Worm (Caenorhabditis elegans): ENCODE results near the gene C45B11.2.
A peak's percentile ranks its signal among the peaks of the same experiment; 100 is the strongest.

The C45B11.2 gene

ce11 chrV:11042538-11042937, at the start of gene C45B11.2:
C45B11.2 (plus strand) TSS chrV:11042710.
- TF ChIP-seq dao-5 (tag; optimal IDR thresholded peaks at IDR 0.05) (no peak), W03F9.2 (tag; optimal IDR thresholded peaks at IDR 0.05) (no peak), him-1 (tag; optimal IDR thresholded peaks at IDR 0.05) (no peak)

DNA sequence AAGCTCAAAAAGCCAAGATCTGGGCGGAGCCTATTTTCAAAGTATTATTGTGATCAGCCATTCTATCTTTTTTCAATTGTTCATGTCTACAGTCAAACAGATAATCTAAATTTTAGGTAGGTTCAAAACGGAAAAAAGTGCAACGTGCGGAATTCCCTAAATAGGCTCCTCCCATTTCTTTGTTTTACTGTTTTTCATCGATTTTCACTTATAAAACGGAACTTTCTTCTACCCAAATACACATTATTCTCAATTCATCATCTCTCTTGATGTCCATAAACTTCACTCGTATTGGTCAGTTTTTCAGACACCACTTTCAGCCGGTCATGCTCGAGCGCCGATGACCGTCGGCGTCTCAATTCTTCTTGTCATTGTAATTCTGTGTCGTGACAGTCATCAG, 43.7 kb upstream of the C45B11.2 start, which contains the start of gene F53B7.7:
F53B7.7 (plus strand) TSS at position 301 of the 400 bp plus-strand sequence.
- TF ChIP-seq him-1 (tag; optimal IDR thresholded peaks at IDR 0.05), result no peak
- TF ChIP-seq W03F9.2 (tag; optimal IDR thresholded peaks at IDR 0.05), result no peak
- no peak for TF ChIP-seq dao-5 (tag; optimal IDR thresholded peaks at IDR 0.05)

DNA sequence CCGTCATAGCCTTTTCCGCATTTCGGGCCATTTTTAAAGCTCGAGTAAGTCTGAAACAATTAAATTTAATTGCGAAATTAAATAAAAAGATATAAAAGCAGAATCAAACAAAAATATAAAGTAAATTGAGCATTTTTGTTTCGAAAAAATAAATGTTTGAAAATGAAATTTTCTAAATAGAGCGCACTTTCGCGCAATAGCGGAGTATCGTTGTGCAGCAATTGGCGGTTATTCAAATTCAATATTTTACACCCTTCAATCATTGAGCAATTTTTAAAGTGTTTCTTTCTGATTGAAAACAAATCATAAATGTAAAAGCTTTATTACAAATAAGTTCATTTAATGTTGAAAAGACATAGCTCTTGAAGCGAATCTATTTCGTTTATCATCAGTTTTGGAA, 41.9 kb upstream of the C45B11.2 start, which contains the start of gene isy-1:
isy-1 (minus strand) TSS at position 50 of the 400 bp plus-strand sequence.
- TF ChIP-seq W03F9.2 (tag; optimal IDR thresholded peaks at IDR 0.05), result peak; percentile 59
- no peak for TF ChIP-seq him-1 (tag; optimal IDR thresholded peaks at IDR 0.05)

ce11 chrV:11002434-11002833, 40.1 kb upstream of the C45B11.2 start, which contains the start of gene F53B7.4:
F53B7.4 (minus strand) TSS chrV:11002534.
- no peak for TF ChIP-seq W03F9.2 (tag; optimal IDR thresholded peaks at IDR 0.05)
- TF ChIP-seq dao-5 (tag; optimal IDR thresholded peaks at IDR 0.05), result no peak
- TF ChIP-seq him-1 (tag; optimal IDR thresholded peaks at IDR 0.05), result no peak

DNA sequence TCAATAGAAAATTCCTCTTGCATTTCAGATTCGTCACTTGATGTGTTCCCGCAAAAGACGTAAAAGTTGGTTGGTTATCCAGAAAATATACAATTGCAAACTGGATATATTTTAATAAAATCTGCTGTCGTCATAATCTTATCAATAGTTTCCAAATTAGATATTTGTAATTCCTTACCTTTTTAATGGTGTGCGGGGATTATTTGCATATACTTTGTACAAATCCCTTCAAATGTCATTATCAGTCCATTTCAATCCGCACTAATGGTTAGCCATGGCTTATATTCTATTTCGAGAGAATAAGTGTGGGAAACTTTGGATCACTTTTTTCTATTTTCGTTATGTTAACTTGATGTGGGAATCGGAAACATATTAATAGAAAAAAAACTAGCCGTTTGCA, 38.4 kb upstream of the C45B11.2 start:
- TF ChIP-seq dao-5 (tag; optimal IDR thresholded peaks at IDR 0.05) (no peak), him-1 (tag; optimal IDR thresholded peaks at IDR 0.05) (no peak), W03F9.2 (tag; optimal IDR thresholded peaks at IDR 0.05) (no peak)

ce11 chrV:11007651-11008050, 34.9 kb upstream of the C45B11.2 start:
- no peak for TF ChIP-seq dao-5 (tag; optimal IDR thresholded peaks at IDR 0.05)

ce11 chrV:11009124-11009524, 33.4 kb upstream of the C45B11.2 start:
- TF ChIP-seq dao-5 (tag; optimal IDR thresholded peaks at IDR 0.05), result no peak
- no peak for TF ChIP-seq W03F9.2 (tag; optimal IDR thresholded peaks at IDR 0.05)
- TF ChIP-seq him-1 (tag; optimal IDR thresholded peaks at IDR 0.05), result no peak

- TF ChIP-seq dao-5 (tag; optimal IDR thresholded peaks at IDR 0.05), result no peak
- no peak for TF ChIP-seq W03F9.2 (tag; optimal IDR thresholded peaks at IDR 0.05)
- no peak for TF ChIP-seq him-1 (tag; optimal IDR thresholded peaks at IDR 0.05)
Observed at ce11 chrV:11010768-11011167, 31.7 kb upstream of the C45B11.2 start.

DNA sequence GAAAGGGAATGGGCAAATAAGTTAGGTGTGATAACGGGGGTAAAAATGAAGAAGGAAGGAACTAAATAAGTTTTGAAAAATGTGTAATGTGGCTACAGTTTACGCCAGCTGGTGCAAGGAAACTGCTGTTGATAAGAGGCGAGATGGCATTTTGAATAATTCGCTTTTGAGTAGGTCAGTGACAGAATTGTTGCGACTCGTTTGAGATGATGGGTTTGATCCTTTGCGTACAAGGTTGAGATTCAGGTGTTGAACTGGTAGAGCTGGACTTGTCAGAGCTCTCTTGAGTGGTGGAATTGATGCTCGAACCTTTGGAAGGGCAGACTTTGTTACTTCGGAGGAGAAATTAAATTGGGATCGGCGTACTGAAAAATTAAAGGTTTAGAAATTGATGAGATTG, 30.7 kb upstream of the C45B11.2 start:
- TF ChIP-seq W03F9.2 (tag; optimal IDR thresholded peaks at IDR 0.05) (no peak), dao-5 (tag; optimal IDR thresholded peaks at IDR 0.05) (no peak), him-1 (tag; optimal IDR thresholded peaks at IDR 0.05) (no peak)

ce11 chrV:11012419-11012818, 30.1 kb upstream of the C45B11.2 start, which contains the start of gene C13G3.1:
C13G3.1 (minus strand) TSS chrV:11012465.
- TF ChIP-seq W03F9.2 (tag; optimal IDR thresholded peaks at IDR 0.05) (no peak), dao-5 (tag; optimal IDR thresholded peaks at IDR 0.05) (no peak), him-1 (tag; optimal IDR thresholded peaks at IDR 0.05) (no peak)

DNA sequence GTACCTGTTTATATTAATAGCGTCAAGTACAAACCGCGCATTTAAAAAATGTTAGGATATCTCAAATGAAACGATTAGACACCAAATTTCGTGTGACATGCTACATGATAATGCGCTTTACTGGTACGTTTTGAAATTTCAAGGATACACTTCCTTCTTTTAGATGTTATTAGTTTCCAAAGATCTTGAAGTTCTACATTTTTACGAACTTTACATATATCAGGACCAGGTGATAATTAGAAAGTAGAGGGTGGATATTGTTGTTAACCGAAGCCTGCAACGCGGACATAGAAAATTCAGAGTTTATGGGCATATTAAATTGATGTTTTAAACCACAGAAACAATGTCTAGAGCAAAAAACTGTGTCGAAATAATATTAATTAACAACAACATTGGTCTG, 29.3 kb upstream of the C45B11.2 start:
- no peak for TF ChIP-seq him-1 (tag; optimal IDR thresholded peaks at IDR 0.05)
- no peak for TF ChIP-seq W03F9.2 (tag; optimal IDR thresholded peaks at IDR 0.05)
- no peak for TF ChIP-seq dao-5 (tag; optimal IDR thresholded peaks at IDR 0.05)

- TF ChIP-seq W03F9.2 (tag; optimal IDR thresholded peaks at IDR 0.05), result no peak
- no peak for TF ChIP-seq him-1 (tag; optimal IDR thresholded peaks at IDR 0.05)
- no peak for TF ChIP-seq dao-5 (tag; optimal IDR thresholded peaks at IDR 0.05)
Observed at ce11 chrV:11014758-11015157, 27.8 kb upstream of the C45B11.2 start.

DNA sequence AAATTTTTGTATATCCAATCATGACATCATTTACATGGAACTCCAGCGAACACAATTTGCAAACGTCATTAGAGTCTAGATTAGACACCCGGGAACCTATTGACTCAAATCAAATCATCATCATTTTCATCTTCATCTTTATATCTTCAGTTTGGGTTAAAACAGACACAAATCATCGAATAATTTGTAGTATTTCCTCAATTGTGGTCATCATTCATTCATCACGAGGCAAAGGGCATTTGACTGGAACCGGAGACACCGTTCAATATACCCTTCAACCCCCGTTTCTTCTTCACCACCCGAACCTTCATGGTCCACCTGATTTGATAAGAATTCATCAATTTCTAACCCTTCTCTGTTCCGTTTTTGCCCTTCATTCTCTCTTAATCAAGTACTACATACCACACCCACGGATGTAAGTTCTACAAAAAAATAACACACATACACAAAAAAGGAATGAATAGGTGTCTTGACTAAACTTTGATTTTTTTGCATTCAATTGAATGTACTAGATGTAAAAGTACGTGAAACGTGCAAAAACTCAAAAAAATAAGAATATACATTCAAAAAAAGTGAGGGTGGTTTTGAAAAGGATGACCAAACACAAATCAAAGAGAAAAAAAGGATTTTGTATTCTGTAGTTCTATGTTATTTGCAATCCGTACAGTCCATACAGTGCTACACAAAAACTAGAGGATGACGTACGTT, 25.5 kb upstream of the C45B11.2 start:
- TF ChIP-seq W03F9.2 (tag; optimal IDR thresholded peaks at IDR 0.05) (no peak), him-1 (tag; optimal IDR thresholded peaks at IDR 0.05) (no peak), dao-5 (tag; optimal IDR thresholded peaks at IDR 0.05) (no peak)

DNA sequence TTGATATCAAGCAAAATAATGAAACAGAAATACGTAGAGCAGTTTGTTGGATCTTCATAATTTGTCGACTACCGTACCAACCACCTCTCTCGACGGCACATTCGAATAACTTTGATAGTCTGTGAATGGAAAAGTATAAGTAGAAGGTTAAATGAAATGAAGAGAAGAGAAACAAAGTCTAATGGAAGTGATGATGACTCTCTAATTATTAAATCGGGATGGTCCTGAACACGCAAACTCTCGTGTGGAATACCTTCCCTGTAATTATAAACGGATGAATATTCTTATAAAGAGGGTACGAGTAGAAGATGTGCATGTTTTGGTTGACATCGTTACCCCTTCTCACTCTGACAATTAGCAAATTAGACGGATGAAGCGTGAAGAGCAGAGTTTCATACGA, 19.7 kb upstream of the C45B11.2 start, which contains the start of the genes C13G3.12 and hot-6:
C13G3.12 (minus strand) TSS at position 101 of the 400 bp plus-strand sequence.
hot-6 (minus strand) TSS at position 121 of the 400 bp plus-strand sequence.
- TF ChIP-seq him-1 (tag; optimal IDR thresholded peaks at IDR 0.05) (no peak), W03F9.2 (tag; optimal IDR thresholded peaks at IDR 0.05) (no peak), dao-5 (tag; optimal IDR thresholded peaks at IDR 0.05) (no peak)

ce11 chrV:11027740-11028139, 14.8 kb upstream of the C45B11.2 start:
- no peak for TF ChIP-seq him-1 (tag; optimal IDR thresholded peaks at IDR 0.05)
- TF ChIP-seq W03F9.2 (tag; optimal IDR thresholded peaks at IDR 0.05), result no peak
